Worm (Caenorhabditis elegans) whole organism, L1 larva: ENCODE measurements around the gene srbc-7.

Source experiments
- C04F5.9 ChIP-seq: sonication (generic microtip); optimal IDR thresholded peaks from 2 replicates; lab custom pipeline; 2016; ENCODE audit warnings: missing genetic modification characterization, missing compliant biosample characterization
- fos-1 ChIP-seq: fragments of 150-350 bp; optimal IDR thresholded peaks from 2 replicates; lab custom pipeline; 2014; ENCODE audit warnings: missing biosample characterization, missing genetic modification characterization
- jun-1 ChIP-seq: fragments of 150-350 bp; optimal IDR thresholded peaks from 2 replicates; lab custom pipeline; 2014; ENCODE audit warnings: missing biosample characterization, missing genetic modification reagents, missing genetic modification characterization
- nhr-237 ChIP-seq: fragments of 150-350 bp; optimal IDR thresholded peaks from 2 replicates; lab custom pipeline; 2014; ENCODE audit warnings: missing biosample characterization, missing genetic modification characterization
- nhr-77 ChIP-seq: fragments of 150-350 bp; optimal IDR thresholded peaks from 2 replicates; lab custom pipeline; 2014; ENCODE audit warnings: missing biosample characterization, missing genetic modification characterization
- nhr-84 ChIP-seq: sonication (generic microtip); optimal IDR thresholded peaks from 2 replicates; lab custom pipeline; 2017; ENCODE audit warnings: missing biosample characterization, missing genetic modification characterization
- tbx-2 ChIP-seq: sonication (generic microtip); optimal IDR thresholded peaks from 2 replicates; lab custom pipeline; 2016; ENCODE audit warnings: missing genetic modification characterization, missing compliant biosample characterization
- unc-30 ChIP-seq: sonication (generic microtip); optimal IDR thresholded peaks from 2 replicates; lab custom pipeline; 2017; ENCODE audit warnings: missing biosample characterization, missing genetic modification characterization
- ztf-4 ChIP-seq: fragments of 150-350 bp; optimal IDR thresholded peaks from 2 replicates; lab custom pipeline; 2014; ENCODE audit warnings: missing biosample characterization, missing genetic modification characterization

ce11 chrV:7521304-7521703 lies 33.9 kb upstream of the srbc-7 start:
- no peak for TF ChIP-seq nhr-84 (tag; lab: Kevin White, UChicago)
- TF ChIP-seq C04F5.9 (tag; lab: Kevin White, UChicago): no peak
- no peak for TF ChIP-seq unc-30 (tag; lab: Kevin White, UChicago)
- TF ChIP-seq nhr-77 (tag; lab: Kevin White, UChicago): no peak
- TF ChIP-seq fos-1 (tag; lab: Kevin White, UChicago): no peak
- TF ChIP-seq jun-1 (tag; lab: Kevin White, UChicago): no peak
- no peak for TF ChIP-seq ztf-4
- TF ChIP-seq tbx-2 (tag; lab: Kevin White, UChicago): no peak
- TF ChIP-seq nhr-237 (tag; lab: Kevin White, UChicago): no peak
